Worm (Caenorhabditis elegans) whole organism, L2 larva: ENCODE results near the gene pals-25.

Experiments used
- C34F6.9 ChIP-seq: fragments of 150-350 bp; optimal IDR thresholded peaks from 2 replicates; lab custom pipeline; 2014; ENCODE audit warnings: missing biosample characterization, missing genetic modification characterization
- F13H6.1 ChIP-seq: sonication (generic microtip); optimal IDR thresholded peaks from 2 replicates; lab custom pipeline; 2016; ENCODE audit warnings: missing genetic modification characterization, missing compliant biosample characterization
- R02D3.7 ChIP-seq: fragments of 150-350 bp; optimal IDR thresholded peaks from 2 replicates; lab custom pipeline; 2014; ENCODE audit warnings: missing biosample characterization, missing genetic modification characterization
- Y55F3AM.14 ChIP-seq: fragments of 200-800 bp; sonication (Bioruptor generic); optimal IDR thresholded peaks from 2 replicates; lab custom pipeline; 2018; ENCODE audit warnings: mild to moderate bottlenecking, missing genetic modification characterization, missing compliant biosample characterization
- alr-1 ChIP-seq: fragments of 150-350 bp; optimal IDR thresholded peaks from 2 replicates; lab custom pipeline; 2014; ENCODE audit warnings: missing biosample characterization, missing genetic modification characterization
- aly-2 ChIP-seq: fragments of 150-350 bp; optimal IDR thresholded peaks from 2 replicates; lab custom pipeline; 2014; ENCODE audit warnings: missing biosample characterization, missing genetic modification characterization
- ama-1 ChIP-seq: fragments of 150-350 bp; optimal IDR thresholded peaks from 2 replicates; lab custom pipeline; 2018; ENCODE audit warnings: inconsistent platforms
- blmp-1 ChIP-seq: sonication (generic microtip); optimal IDR thresholded peaks from 2 replicates; lab custom pipeline; 2017; ENCODE audit warnings: missing genetic modification characterization, mild to moderate bottlenecking, missing compliant biosample characterization, antibody characterized with exemption, moderate library complexity; ENCODE audit not compliant: insufficient read depth
- ceh-16 ChIP-seq: fragments of 150-350 bp; optimal IDR thresholded peaks from 2 replicates; lab custom pipeline; 2014; ENCODE audit warnings: missing biosample characterization, missing genetic modification characterization
- ceh-82 ChIP-seq: fragments of 150-350 bp; optimal IDR thresholded peaks from 2 replicates; lab custom pipeline; 2014; ENCODE audit warnings: missing biosample characterization, missing genetic modification characterization
- crh-2 ChIP-seq: sonication (generic microtip); optimal IDR thresholded peaks from 2 replicates; lab custom pipeline; 2017; ENCODE audit warnings: missing biosample characterization, missing genetic modification characterization
- dmd-4 ChIP-seq: sonication (generic microtip); optimal IDR thresholded peaks from 2 replicates; lab custom pipeline; 2017; ENCODE audit warnings: missing biosample characterization, missing genetic modification characterization
- egl-27 ChIP-seq: sonication (generic microtip); optimal IDR thresholded peaks from 3 replicates; lab custom pipeline; 2017; ENCODE audit warnings: missing biosample characterization, missing genetic modification reagents, missing genetic modification characterization
- elt-1 ChIP-seq: fragments of 150-350 bp; optimal IDR thresholded peaks from 2 replicates; lab custom pipeline; 2014; ENCODE audit warnings: missing biosample characterization, missing genetic modification characterization
- elt-3 ChIP-seq: sonication (generic microtip); optimal IDR thresholded peaks from 2 replicates; lab custom pipeline; 2017; ENCODE audit warnings: missing biosample characterization, missing genetic modification characterization
- fos-1 ChIP-seq: fragments of 150-350 bp; optimal IDR thresholded peaks from 2 replicates; lab custom pipeline; 2014; ENCODE audit warnings: missing biosample characterization, missing genetic modification characterization
- gmeb-1 ChIP-seq: fragments of 150-350 bp; optimal IDR thresholded peaks from 2 replicates; lab custom pipeline; 2014; ENCODE audit warnings: missing biosample characterization, missing genetic modification characterization
- lin-11 ChIP-seq: fragments of 150-350 bp; sonication (generic microtip); optimal IDR thresholded peaks from 2 replicates; lab custom pipeline; 2014; ENCODE audit warnings: missing biosample characterization, missing genetic modification characterization, inconsistent platforms, mixed read lengths
- lin-13 ChIP-seq: fragments of 150-350 bp; optimal IDR thresholded peaks from 2 replicates; lab custom pipeline; 2014; ENCODE audit warnings: missing biosample characterization, missing genetic modification reagents, missing genetic modification characterization
- lsy-2 ChIP-seq, 2 experiments: fragments of 150-350 bp in 1 of 2; sonication (generic microtip) in 1 of 2; optimal IDR thresholded peaks; 2 replicates each; lab custom pipeline; 2014 to 2017; ENCODE audit warnings: missing biosample characterization in 2 of 2, missing genetic modification characterization in 2 of 2
- mab-5 ChIP-seq: fragments of 150-350 bp; optimal IDR thresholded peaks from 2 replicates; lab custom pipeline; 2014; ENCODE audit warnings: missing biosample characterization, missing genetic modification characterization
- mbf-1 ChIP-seq: sonication (generic microtip); optimal IDR thresholded peaks from 2 replicates; lab custom pipeline; 2017; ENCODE audit warnings: missing biosample characterization, missing genetic modification characterization
- mdl-1 ChIP-seq, 2 experiments: fragments of 150-350 bp in 1 of 2; sonication (generic microtip) in 1 of 2; optimal IDR thresholded peaks; 2 replicates each; lab custom pipeline; 2017; ENCODE audit warnings: missing biosample characterization in 2 of 2, missing genetic modification characterization in 2 of 2
- nhr-10 ChIP-seq: sonication (generic microtip); optimal IDR thresholded peaks from 2 replicates; lab custom pipeline; 2017; ENCODE audit warnings: missing biosample characterization, missing genetic modification characterization
- nhr-11 ChIP-seq: fragments of 150-350 bp; optimal IDR thresholded peaks from 2 replicates; lab custom pipeline; 2014; ENCODE audit warnings: missing biosample characterization, missing genetic modification characterization
- nhr-12 ChIP-seq: fragments of 150-350 bp; optimal IDR thresholded peaks from 2 replicates; lab custom pipeline; 2014; ENCODE audit warnings: missing biosample characterization, missing genetic modification characterization
- nhr-129 ChIP-seq: fragments of 150-350 bp; optimal IDR thresholded peaks from 2 replicates; lab custom pipeline; 2014; ENCODE audit warnings: missing biosample characterization, missing genetic modification characterization
- nhr-21 ChIP-seq: fragments of 150-350 bp; optimal IDR thresholded peaks from 2 replicates; lab custom pipeline; 2014; ENCODE audit warnings: missing biosample characterization, missing genetic modification characterization
- nhr-23 ChIP-seq: fragments of 150-350 bp; optimal IDR thresholded peaks from 2 replicates; lab custom pipeline; 2014; ENCODE audit warnings: missing biosample characterization, missing genetic modification reagents, missing genetic modification characterization
- nhr-237 ChIP-seq: fragments of 150-350 bp; optimal IDR thresholded peaks from 2 replicates; lab custom pipeline; 2014; ENCODE audit warnings: missing biosample characterization, missing genetic modification characterization
- nhr-25 ChIP-seq: fragments of 150-350 bp; sonication (generic microtip); optimal IDR thresholded peaks from 3 replicates; lab custom pipeline; 2014; ENCODE audit warnings: missing biosample characterization, missing genetic modification characterization
- nhr-6 ChIP-seq: fragments of 150-350 bp; optimal IDR thresholded peaks from 2 replicates; lab custom pipeline; 2014; ENCODE audit warnings: missing biosample characterization, missing genetic modification characterization
- nhr-77 ChIP-seq: fragments of 150-350 bp; optimal IDR thresholded peaks from 2 replicates; lab custom pipeline; 2014; ENCODE audit warnings: missing biosample characterization, missing genetic modification characterization
- peb-1 ChIP-seq: fragments of 150-350 bp; optimal IDR thresholded peaks from 2 replicates; lab custom pipeline; 2014; ENCODE audit warnings: missing biosample characterization, missing genetic modification characterization
- sem-4 ChIP-seq: fragments of 150-350 bp; optimal IDR thresholded peaks from 2 replicates; lab custom pipeline; 2014; ENCODE audit warnings: missing biosample characterization, missing genetic modification reagents, missing genetic modification characterization
- skn-1 ChIP-seq: sonication (generic microtip); optimal IDR thresholded peaks from 2 replicates; lab custom pipeline; 2017; ENCODE audit warnings: missing biosample characterization, missing genetic modification characterization
- sma-3 ChIP-seq: sonication (generic microtip); optimal IDR thresholded peaks from 2 replicates; lab custom pipeline; 2016; ENCODE audit warnings: missing genetic modification reagents, missing genetic modification characterization, missing compliant biosample characterization
- sma-9 ChIP-seq, 2 experiments: fragments of 150-350 bp in 1 of 2; sonication (generic microtip) in 1 of 2; optimal IDR thresholded peaks; 2 replicates each; lab custom pipeline; 2014 to 2016; ENCODE audit warnings: missing genetic modification characterization in 2 of 2, mild to moderate bottlenecking in 1 of 2, missing biosample characterization in 1 of 2, missing compliant biosample characterization in 1 of 2, missing genetic modification reagents in 1 of 2, moderate library complexity in 1 of 2
- snpc-4 ChIP-seq: fragments of 150-350 bp; optimal IDR thresholded peaks from 2 replicates; lab custom pipeline; 2014; ENCODE audit warnings: missing biosample characterization, missing genetic modification characterization
- unc-39 ChIP-seq: fragments of 150-350 bp; optimal IDR thresholded peaks from 2 replicates; lab custom pipeline; 2014; ENCODE audit warnings: missing biosample characterization, missing genetic modification characterization
- unc-55 ChIP-seq: fragments of 150-350 bp; sonication (generic microtip); optimal IDR thresholded peaks from 3 replicates; lab custom pipeline; 2014; ENCODE audit warnings: missing biosample characterization, missing genetic modification reagents, missing genetic modification characterization
- unc-62 ChIP-seq: fragments of 150-350 bp; optimal IDR thresholded peaks from 2 replicates; lab custom pipeline; 2014; ENCODE audit warnings: missing biosample characterization, missing genetic modification reagents, missing genetic modification characterization
- zag-1 ChIP-seq: fragments of 150-350 bp; optimal IDR thresholded peaks from 2 replicates; lab custom pipeline; 2014; ENCODE audit warnings: missing biosample characterization, missing genetic modification characterization
- ztf-1 ChIP-seq: fragments of 200-800 bp; sonication (Bioruptor generic); conservative IDR thresholded peaks from 2 replicates; pipeline ENCODE4 v1.3.6; 2022; ENCODE audit warnings: missing genetic modification characterization, missing compliant biosample characterization
- ztf-11 ChIP-seq: sonication (generic microtip); optimal IDR thresholded peaks from 2 replicates; lab custom pipeline; 2017; ENCODE audit warnings: missing biosample characterization, missing genetic modification characterization
- ztf-4 ChIP-seq: fragments of 150-350 bp; optimal IDR thresholded peaks from 2 replicates; lab custom pipeline; 2014; ENCODE audit warnings: missing biosample characterization, missing genetic modification characterization

Gene pals-25

ce11 chrIII:134194-134593 lies at the start of gene pals-25:
Gene pals-25, plus strand, starts transcription at chrIII:134494.
- TF ChIP-seq Y55F3AM.14 (no peak), R02D3.7 (no peak), mdl-1 (tag; optimal IDR thresholded peaks at IDR 0.05; lab: Kevin White, UChicago) (no peak), ztf-11 (tag; lab: Kevin White, UChicago) (no peak), unc-55 (GFP tag; lab: Kevin White, UChicago) (no peak)

- TF ChIP-seq sma-9 (GFP tag; optimal IDR thresholded peaks at IDR 0.05; lab: Kevin White, UChicago), result no peak
- TF ChIP-seq sma-9 (tag; optimal IDR thresholded peaks at IDR 0.05; lab: Kevin White, UChicago), result no peak
- TF ChIP-seq F13H6.1 (tag; lab: Kevin White, UChicago), result peak; percentile 35
- no peak for TF ChIP-seq nhr-10
- TF ChIP-seq mab-5 (tag; lab: Kevin White, UChicago), result no peak
- TF ChIP-seq nhr-25 (tag; lab: Kevin White, UChicago), result peak; percentile 40
- peak; percentile 78 for TF ChIP-seq C34F6.9
- no peak for TF ChIP-seq nhr-6 (tag; lab: Kevin White, UChicago)
- peak; percentile 73 for TF ChIP-seq nhr-129 (tag; lab: Kevin White, UChicago)
- no peak for TF ChIP-seq unc-39 (tag; lab: Kevin White, UChicago)
- TF ChIP-seq R02D3.7, result peak; percentile 17
- peak; percentile 72 for TF ChIP-seq crh-2 (tag; lab: Kevin White, UChicago)
- TF ChIP-seq lin-11, result peak; percentile 71
- TF ChIP-seq nhr-21 (tag; lab: Kevin White, UChicago), result no peak
- peak; percentile 88 for TF ChIP-seq unc-55 (GFP tag; lab: Kevin White, UChicago)
- TF ChIP-seq sma-3, result peak; percentile 53
- TF ChIP-seq lsy-2 (tag; optimal IDR thresholded peaks at IDR 0.05; lab: Kevin White, UChicago), result peak; percentile 20 to 84
- TF ChIP-seq lin-13 (GFP tag; lab: Kevin White, UChicago), result peak; percentile 78
- peak; percentile 62 for TF ChIP-seq gmeb-1 (tag; lab: Kevin White, UChicago)
- TF ChIP-seq, all 48 proteins: peak for 12
Observed at ce11 chrIII:86316-86715, 48.0 kb upstream of the pals-25 start, which contains the start of gene attf-3. Gene attf-3, minus strand, starts transcription at chrIII:86384.

- peak; percentile 94 for TF ChIP-seq R02D3.7
- peak; percentile 21 for TF ChIP-seq snpc-4 (tag; lab: Kevin White, UChicago)
- TF ChIP-seq mdl-1 (tag; optimal IDR thresholded peaks at IDR 0.05; lab: Kevin White, UChicago), result no peak
- no peak for TF ChIP-seq nhr-10
- TF ChIP-seq Y55F3AM.14, result no peak
- TF ChIP-seq egl-27 (tag; lab: Kevin White, UChicago), result peak; percentile 53
- TF ChIP-seq ceh-82 (tag; lab: Kevin White, UChicago), result no peak
- no peak for TF ChIP-seq alr-1
- no peak for TF ChIP-seq aly-2 (tag; lab: Kevin White, UChicago)
- peak; percentile 49 for TF ChIP-seq nhr-21 (tag; lab: Kevin White, UChicago)
- TF ChIP-seq nhr-23, result no peak
- peak; percentile 75 for TF ChIP-seq sma-3
- peak; percentile 64 for TF ChIP-seq crh-2 (tag; lab: Kevin White, UChicago)
- TF ChIP-seq gmeb-1 (tag; lab: Kevin White, UChicago), result peak; percentile 73
- TF ChIP-seq skn-1 (tag; lab: Kevin White, UChicago), result no peak
- peak; percentile 8 for TF ChIP-seq blmp-1 (tag; lab: Kevin White, UChicago)
- TF ChIP-seq mbf-1, result no peak
- peak; percentile 80 for TF ChIP-seq lin-13 (GFP tag; lab: Kevin White, UChicago)
- no peak for TF ChIP-seq unc-62
- TF ChIP-seq nhr-25 (tag; lab: Kevin White, UChicago), result peak; percentile 37
- peak; percentile 73 for TF ChIP-seq C34F6.9
- TF ChIP-seq elt-3 (tag; lab: Kevin White, UChicago), result no peak
- peak; percentile 20 for TF ChIP-seq lin-11
- TF ChIP-seq ama-1 (lab: Kevin White, UChicago), result no peak
- no peak for TF ChIP-seq ztf-4 (tag; lab: Kevin White, UChicago)
- TF ChIP-seq ceh-16 (tag; lab: Kevin White, UChicago), result peak; percentile 43
- no peak for TF ChIP-seq unc-39 (tag; lab: Kevin White, UChicago)
- no peak for TF ChIP-seq zag-1 (tag; lab: Kevin White, UChicago)
- TF ChIP-seq fos-1 (tag; lab: Kevin White, UChicago), result peak; percentile 33
- no peak for TF ChIP-seq ztf-1
- TF ChIP-seq nhr-129 (tag; lab: Kevin White, UChicago), result peak; percentile 54
- no peak for TF ChIP-seq nhr-237 (tag; lab: Kevin White, UChicago)
- no peak for TF ChIP-seq nhr-12 (tag; lab: Kevin White, UChicago)
- TF ChIP-seq peb-1, result no peak
- no peak for TF ChIP-seq nhr-11 (tag; lab: Kevin White, UChicago)
- TF ChIP-seq sem-4 (tag; lab: Kevin White, UChicago), result no peak
- TF ChIP-seq lsy-2 (tag; optimal IDR thresholded peaks at IDR 0.05; lab: Kevin White, UChicago), result peak; percentile 56 to 82
- no peak for TF ChIP-seq nhr-77 (tag; lab: Kevin White, UChicago)
- TF ChIP-seq nhr-6 (tag; lab: Kevin White, UChicago), result no peak
- TF ChIP-seq unc-55 (GFP tag; lab: Kevin White, UChicago), result peak; percentile 81
- TF ChIP-seq dmd-4 (tag; lab: Kevin White, UChicago), result no peak
- TF ChIP-seq mab-5 (tag; lab: Kevin White, UChicago), result peak; percentile 33
- TF ChIP-seq ztf-11 (tag; lab: Kevin White, UChicago), result no peak
- TF ChIP-seq F13H6.1 (tag; lab: Kevin White, UChicago), result peak; percentile 56
- TF ChIP-seq elt-1 (tag; lab: Kevin White, UChicago), result no peak
- TF ChIP-seq sma-9 (GFP tag; optimal IDR thresholded peaks at IDR 0.05; lab: Kevin White, UChicago), result peak; percentile 16
- no peak for TF ChIP-seq sma-9 (tag; optimal IDR thresholded peaks at IDR 0.05; lab: Kevin White, UChicago)
Observed at ce11 chrIII:87183-87582, 47.1 kb upstream of the pals-25 start, which contains the start of the genes F54C4.4 and mrpl-40. Gene F54C4.4, minus strand, starts transcription at chrIII:87381. Gene mrpl-40, plus strand, starts transcription at chrIII:87559.
